Fruit fly (Drosophila melanogaster) whole organism, embryonic: ENCODE measurements around the gene nonA.

Source experiments
- ATbp ChIP-seq: fragments of 200-800 bp; sonication (Bioruptor generic); optimal IDR thresholded peaks from 2 replicates; lab custom pipeline; 2017; ENCODE audit warnings: missing biosample characterization, mild to moderate bottlenecking, missing genetic modification characterization, missing genetic modification reagents
- Blimp-1 ChIP-seq: fragments of 200-800 bp; sonication (Bioruptor generic); optimal IDR thresholded peaks from 3 replicates; lab custom pipeline; 2018; ENCODE audit warnings: missing biosample characterization, missing genetic modification characterization, mild to moderate bottlenecking, moderate library complexity, missing genetic modification reagents
- CG11085 ChIP-seq: fragments of 200-800 bp; sonication (Bioruptor generic); IDR thresholded peaks from 2 replicates; pipeline ENCODE4 v1.3.6; 2022; ENCODE audit warnings: missing biosample characterization, missing genetic modification characterization
- CG11696 ChIP-seq: fragments of 200-800 bp; sonication (Bioruptor generic); IDR thresholded peaks from 2 replicates; pipeline ENCODE4 v1.3.6; 2022; ENCODE audit warnings: missing biosample characterization, missing genetic modification characterization
- CG12071 ChIP-seq: fragments of 200-800 bp; sonication (Bioruptor generic); optimal IDR thresholded peaks from 3 replicates; lab custom pipeline; 2018; ENCODE audit warnings: missing biosample characterization, mild to moderate bottlenecking, missing genetic modification characterization
- CG12155 ChIP-seq: fragments of 200-800 bp; sonication (Bioruptor generic); optimal IDR thresholded peaks from 3 replicates; lab custom pipeline; 2016; ENCODE audit warnings: missing biosample characterization, missing genetic modification characterization
- CG12391 ChIP-seq: fragments of 200-800 bp; sonication (Bioruptor generic); optimal IDR thresholded peaks from 3 replicates; lab custom pipeline; 2018; ENCODE audit warnings: missing biosample characterization, mild to moderate bottlenecking, missing genetic modification characterization, moderate library complexity
- CG14050 ChIP-seq: fragments of 200-800 bp; sonication (Bioruptor generic); IDR thresholded peaks from 3 replicates; pipeline ENCODE4 v1.3.6; 2022; ENCODE audit warnings: missing biosample characterization, missing genetic modification characterization
- CG14710 ChIP-seq: fragments of 200-800 bp; sonication (Bioruptor generic); optimal IDR thresholded peaks from 3 replicates; lab custom pipeline; 2019; ENCODE audit warnings: missing biosample characterization, mild to moderate bottlenecking, missing genetic modification characterization, moderate library complexity
- CG15514 ChIP-seq: fragments of 200-800 bp; sonication (Bioruptor generic); optimal IDR thresholded peaks from 3 replicates; lab custom pipeline; 2017; ENCODE audit warnings: missing biosample characterization, missing genetic modification characterization, mild to moderate bottlenecking, moderate library complexity, missing genetic modification reagents
- CG1603 ChIP-seq: fragments of 200-800 bp; sonication (Bioruptor generic); optimal IDR thresholded peaks from 2 replicates; lab custom pipeline; 2019; ENCODE audit warnings: missing biosample characterization, mild to moderate bottlenecking, missing genetic modification characterization, moderate library complexity
- CG16813 ChIP-seq: fragments of 200-800 bp; sonication (Bioruptor generic); IDR thresholded peaks from 3 replicates; pipeline ENCODE4 v1.3.6; 2022; ENCODE audit warnings: missing biosample characterization, missing genetic modification characterization; ENCODE audit not compliant: partially characterized antibody
- CG17568 ChIP-seq: fragments of 200-800 bp; sonication (Bioruptor generic); optimal IDR thresholded peaks from 2 replicates; lab custom pipeline; 2018; ENCODE audit warnings: missing biosample characterization, mild to moderate bottlenecking, missing genetic modification characterization, moderate library complexity
- CG17912 ChIP-seq: fragments of 200-800 bp; sonication (Bioruptor generic); optimal IDR thresholded peaks from 2 replicates; lab custom pipeline; 2018; ENCODE audit warnings: missing biosample characterization, mild to moderate bottlenecking, missing genetic modification characterization
- CG2120 ChIP-seq: fragments of 200-800 bp; sonication (Bioruptor generic); optimal IDR thresholded peaks from 3 replicates; lab custom pipeline; 2016; ENCODE audit warnings: missing biosample characterization, missing genetic modification characterization
- CG3065 ChIP-seq: fragments of 200-800 bp; sonication (Bioruptor generic); optimal IDR thresholded peaks from 2 replicates; lab custom pipeline; 2016; ENCODE audit warnings: missing biosample characterization, missing genetic modification characterization
- CG31365 ChIP-seq: fragments of 200-800 bp; sonication (Bioruptor generic); optimal IDR thresholded peaks from 2 replicates; lab custom pipeline; 2018; ENCODE audit warnings: missing biosample characterization, mild to moderate bottlenecking, missing genetic modification characterization
- CG31441 ChIP-seq: fragments of 200-800 bp; sonication (Bioruptor generic); IDR thresholded peaks from 2 replicates; pipeline ENCODE4 v1.3.6; 2022; ENCODE audit warnings: missing biosample characterization, missing genetic modification characterization
- CG34376 ChIP-seq: fragments of 200-800 bp; sonication (Bioruptor generic); optimal IDR thresholded peaks from 2 replicates; lab custom pipeline; 2018; ENCODE audit warnings: missing biosample characterization, mild to moderate bottlenecking, missing genetic modification characterization
- CG7987 ChIP-seq: fragments of 200-800 bp; sonication (Bioruptor generic); optimal IDR thresholded peaks from 2 replicates; lab custom pipeline; 2018; ENCODE audit warnings: missing biosample characterization, mild to moderate bottlenecking, missing genetic modification characterization, moderate library complexity
- CG8290 ChIP-seq, 3 experiments: fragments of 200-800 bp; sonication (Bioruptor generic); optimal IDR thresholded peaks; 2 replicates each; lab custom pipeline; 2016 to 2019; ENCODE audit warnings: missing biosample characterization in 3 of 3, missing genetic modification characterization in 3 of 3, mild to moderate bottlenecking in 2 of 3, moderate library complexity in 1 of 3
- E2f2 ChIP-seq: fragments of 200-800 bp; sonication (Bioruptor generic); IDR thresholded peaks from 2 replicates; pipeline ENCODE4 v1.3.6; 2022; ENCODE audit warnings: missing biosample characterization, missing genetic modification characterization
- Eip74EF ChIP-seq, 2 experiments: fragments of 200-800 bp in 1 of 2; fragments of >200 bp in 1 of 2; sonication (Bioruptor generic) in 1 of 2; optimal IDR thresholded peaks; 2 replicates each; lab custom pipeline; 2017 to 2019; ENCODE audit warnings: missing biosample characterization in 2 of 2, missing genetic modification characterization in 2 of 2, mild to moderate bottlenecking in 1 of 2, moderate library complexity in 1 of 2
- Fer1 ChIP-seq: fragments of 200-800 bp; sonication (Bioruptor generic); optimal IDR thresholded peaks from 2 replicates; lab custom pipeline; 2017; ENCODE audit warnings: missing biosample characterization, mild to moderate bottlenecking, missing genetic modification characterization
- Fer3 ChIP-seq: fragments of 200-800 bp; sonication (Bioruptor generic); optimal IDR thresholded peaks from 2 replicates; lab custom pipeline; 2018; ENCODE audit warnings: missing biosample characterization, mild to moderate bottlenecking, missing genetic modification characterization, moderate library complexity
- H15 ChIP-seq: fragments of 200-800 bp; sonication (Bioruptor generic); IDR thresholded peaks from 3 replicates; pipeline ENCODE4 v1.3.6; 2022; ENCODE audit warnings: missing biosample characterization, missing genetic modification characterization
- HLH3B ChIP-seq: fragments of 200-800 bp; sonication (Bioruptor generic); IDR thresholded peaks from 2 replicates; pipeline ENCODE4 v1.3.6; 2022; ENCODE audit warnings: missing biosample characterization, missing genetic modification characterization
- HmgD ChIP-seq: fragments of 200-800 bp; sonication (Bioruptor generic); optimal IDR thresholded peaks from 3 replicates; lab custom pipeline; 2016; ENCODE audit warnings: missing biosample characterization, missing genetic modification characterization
- Hmr ChIP-seq: fragments of 200-800 bp; sonication (Bioruptor generic); optimal IDR thresholded peaks from 3 replicates; lab custom pipeline; 2017; ENCODE audit warnings: mild to moderate bottlenecking, missing biosample characterization, missing genetic modification reagents, missing genetic modification characterization
- Mes4 ChIP-seq: fragments of 200-800 bp; sonication (Bioruptor generic); optimal IDR thresholded peaks from 2 replicates; lab custom pipeline; 2016; ENCODE audit warnings: missing biosample characterization, missing genetic modification characterization
- Optix ChIP-seq: fragments of 200-800 bp; sonication (Bioruptor generic); IDR thresholded peaks from 3 replicates; pipeline ENCODE4 v1.3.6; 2022; ENCODE audit warnings: missing biosample characterization, missing genetic modification characterization
- Side ChIP-seq: fragments of 200-800 bp; sonication (Bioruptor generic); optimal IDR thresholded peaks from 2 replicates; lab custom pipeline; 2016; ENCODE audit warnings: missing biosample characterization, missing genetic modification characterization
- Xbp1 ChIP-seq: fragments of 200-800 bp; sonication (Bioruptor generic); optimal IDR thresholded peaks from 3 replicates; lab custom pipeline; 2016; ENCODE audit warnings: missing biosample characterization, mild to moderate bottlenecking, missing genetic modification characterization
- ara ChIP-seq: fragments of 200-800 bp; sonication (Bioruptor generic); IDR thresholded peaks from 2 replicates; pipeline ENCODE4 v1.3.6; 2022; ENCODE audit warnings: missing biosample characterization, missing genetic modification characterization
- ato ChIP-seq: fragments of 200-800 bp; sonication (Bioruptor generic); IDR thresholded peaks from 2 replicates; pipeline ENCODE4 v1.3.6; 2022; ENCODE audit warnings: missing biosample characterization, missing genetic modification characterization; ENCODE audit not compliant: partially characterized antibody
- bigmax ChIP-seq: fragments of 200-800 bp; sonication (Bioruptor generic); optimal IDR thresholded peaks from 2 replicates; lab custom pipeline; 2018; ENCODE audit warnings: missing biosample characterization, mild to moderate bottlenecking, missing genetic modification characterization
- chm ChIP-seq: fragments of 200-800 bp; sonication (Bioruptor generic); IDR thresholded peaks from 2 replicates; pipeline ENCODE4 v1.3.6; 2022; ENCODE audit warnings: missing biosample characterization, missing genetic modification characterization
- ci ChIP-seq: fragments of 200-800 bp; sonication (Bioruptor generic); IDR thresholded peaks from 3 replicates; pipeline ENCODE4 v1.3.6; 2022; ENCODE audit warnings: missing biosample characterization, missing genetic modification characterization
- crp ChIP-seq, 2 experiments: fragments of 200-800 bp; sonication (Bioruptor generic); optimal IDR thresholded peaks; 2 replicates in 1 of 2; 3 replicates in 1 of 2; lab custom pipeline; 2017; ENCODE audit warnings: missing biosample characterization in 2 of 2, missing genetic modification characterization in 2 of 2, mild to moderate bottlenecking in 1 of 2, moderate library complexity in 1 of 2
- disco-r ChIP-seq: fragments of 200-800 bp; sonication (Bioruptor generic); optimal IDR thresholded peaks from 2 replicates; lab custom pipeline; 2016; ENCODE audit warnings: missing biosample characterization, missing genetic modification characterization
- gt ChIP-seq: fragments of 200-800 bp; sonication (Bioruptor generic); IDR thresholded peaks from 2 replicates; pipeline ENCODE4 v1.3.6; 2022; ENCODE audit warnings: missing biosample characterization, missing genetic modification characterization
- lab ChIP-seq: fragments of 200-800 bp; sonication (Bioruptor generic); optimal IDR thresholded peaks from 3 replicates; lab custom pipeline; 2017; ENCODE audit warnings: missing biosample characterization, missing genetic modification characterization, mild to moderate bottlenecking, moderate library complexity, missing genetic modification reagents
- lola ChIP-seq, 3 experiments: fragments of >200 bp in 2 of 3; fragments of 200-800 bp in 1 of 3; sonication (Bioruptor generic) in 1 of 3; optimal IDR thresholded peaks; 2 replicates each; lab custom pipeline; 2017 to 2019; ENCODE audit warnings: missing biosample characterization in 3 of 3, missing genetic modification characterization in 3 of 3, mild to moderate bottlenecking in 1 of 3, moderate library complexity in 1 of 3
- pan ChIP-seq, 4 experiments: fragments of >200 bp in 3 of 4; fragments of 200-800 bp in 1 of 4; sonication (Bioruptor generic) in 1 of 4; optimal IDR thresholded peaks in 3 of 4; IDR thresholded peaks in 1 of 4; 2 replicates each; pipeline versions ENCODE4 v1.3.6 to Lab custom; 2017 to 2022; ENCODE audit warnings: missing biosample characterization in 2 of 4, missing genetic modification characterization in 2 of 4, mixed read lengths in 1 of 4
- run ChIP-seq: fragments of 200-800 bp; sonication (Bioruptor generic); optimal IDR thresholded peaks from 3 replicates; lab custom pipeline; 2018; ENCODE audit warnings: missing biosample characterization, mild to moderate bottlenecking, missing genetic modification characterization
- sens ChIP-seq: fragments of 200-800 bp; sonication (Bioruptor generic); peaks from one replicate; lab custom pipeline; 2016; ENCODE audit warnings: missing biosample characterization, missing genetic modification characterization
- tap ChIP-seq: fragments of 200-800 bp; optimal IDR thresholded peaks from 3 replicates; lab custom pipeline; 2019; ENCODE audit warnings: missing biosample characterization, mild to moderate bottlenecking, missing genetic modification characterization, moderate library complexity
- tin ChIP-seq: fragments of 200-800 bp; sonication (Bioruptor generic); optimal IDR thresholded peaks from 3 replicates; lab custom pipeline; 2016; ENCODE audit warnings: missing biosample characterization, missing genetic modification characterization
- unc-4 ChIP-seq: fragments of 200-800 bp; sonication (Bioruptor generic); IDR thresholded peaks from 2 replicates; pipeline ENCODE4 v1.3.6; 2022; ENCODE audit warnings: missing biosample characterization, missing genetic modification characterization; ENCODE audit not compliant: partially characterized antibody

Gene nonA

DNA sequence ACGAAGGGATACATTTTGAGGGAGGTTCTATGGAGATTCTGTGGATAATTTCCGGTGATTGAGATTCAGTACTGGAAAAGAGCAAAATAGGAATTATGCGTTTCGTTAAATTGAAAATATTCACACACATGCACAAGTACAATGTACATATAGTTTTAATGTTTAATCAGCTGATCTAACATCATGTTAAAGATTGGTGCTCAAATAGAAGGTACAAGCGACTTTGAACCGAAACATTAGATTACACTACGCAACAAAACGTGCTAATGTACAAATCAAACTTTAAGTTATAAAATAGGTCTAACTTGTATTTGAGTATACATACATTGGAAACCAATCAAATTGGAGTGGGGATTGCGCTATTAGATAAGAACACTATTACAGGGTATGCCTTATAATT is 58.7 kb downstream of the nonA start (continued):
- TF ChIP-seq CG8290 (GFP tag; optimal IDR thresholded peaks at IDR 0.05; lab: Kevin White, UChicago) (no peak), CG8290 (tag; optimal IDR thresholded peaks at IDR 0.05; lab: Kevin White, UChicago) (peak in 1 of 2 experiments; percentile 54), Hmr (GFP tag; lab: Kevin White, UChicago) (peak; percentile 43), bigmax (GFP tag; lab: Kevin White, UChicago) (no peak), CG31441 (no peak), CG17568 (GFP tag; lab: Kevin White, UChicago) (no peak), CG11696 (no peak), Eip74EF (GFP tag; optimal IDR thresholded peaks at IDR 0.05; lab: Kevin White, UChicago) (no peak), ara (GFP tag; lab: Robert Waterston, UW) (no peak), CG14710 (no peak), pan (optimal IDR thresholded peaks at IDR 0.05; lab: Kevin White, UChicago) (no peak), pan (GFP tag; optimal IDR thresholded peaks at IDR 0.05 in 1 of 2, IDR thresholded peaks at IDR 0.05 in 1 of 2) (peak in 1 of 2 experiments; percentile 14), Side (no peak), CG16813 (GFP tag; lab: Robert Waterston, UW) (no peak), run (tag; lab: Kevin White, UChicago) (no peak), CG14050 (GFP tag; lab: Robert Waterston, UW) (no peak), crp (GFP tag; optimal IDR thresholded peaks at IDR 0.05; lab: Kevin White, UChicago) (no peak), Blimp-1 (GFP tag; lab: Kevin White, UChicago) (no peak), CG1603 (tag; lab: Kevin White, UChicago) (peak; percentile 11), HmgD (GFP tag; lab: Kevin White, UChicago) (no peak), HLH3B (GFP tag; lab: Robert Waterston, UW) (0 out of 2 replicates have a peak, but pooled peaks have one; percentile 16), CG34376 (GFP tag; lab: Kevin White, UChicago) (peak; percentile 28), disco-r (GFP tag; lab: Kevin White, UChicago) (no peak), CG2120 (GFP tag; lab: Kevin White, UChicago) (no peak), CG12391 (tag; lab: Kevin White, UChicago) (no peak), Mes4 (GFP tag; lab: Kevin White, UChicago) (no peak), Optix (GFP tag; lab: Robert Waterston, UW) (no peak), chm (GFP tag; lab: Robert Waterston, UW) (no peak), CG12071 (GFP tag; lab: Kevin White, UChicago) (peak; percentile 51), sens (GFP tag; lab: Kevin White, UChicago) (peak; percentile 76), CG11085 (GFP tag; lab: Robert Waterston, UW) (no peak), unc-4 (GFP tag; lab: Robert Waterston, UW) (no peak), CG15514 (peak; percentile 34), CG7987 (GFP tag; lab: Kevin White, UChicago) (peak; percentile 35), CG12155 (GFP tag; lab: Kevin White, UChicago) (no peak), CG3065 (GFP tag; lab: Kevin White, UChicago) (no peak), ATbp (GFP tag; lab: Kevin White, UChicago) (peak; percentile 34), lola (GFP tag; optimal IDR thresholded peaks at IDR 0.05; lab: Kevin White, UChicago) (no peak), gt (GFP tag; lab: Robert Waterston, UW) (no peak), ci (GFP tag; lab: Robert Waterston, UW) (no peak), tin (GFP tag; lab: Kevin White, UChicago) (no peak), lab (GFP tag; lab: Kevin White, UChicago) (peak; percentile 68), tap (no peak), E2f2 (GFP tag; lab: Robert Waterston, UW) (no peak), Fer3 (peak; percentile 3), Xbp1 (GFP tag; lab: Kevin White, UChicago) (no peak), Fer1 (peak; percentile 50), ato (GFP tag; lab: Robert Waterston, UW) (no peak), CG17912 (GFP tag; lab: Kevin White, UChicago) (no peak), H15 (GFP tag; lab: Robert Waterston, UW) (no peak), CG31365 (tag; lab: Kevin White, UChicago) (peak; percentile 8)
